Worm (Caenorhabditis elegans) whole organism, late embryonic: ENCODE results near the gene clec-161.

Experiments used
- Y22D7AL.16 ChIP-seq: sonication (generic microtip); optimal IDR thresholded peaks from 2 replicates; lab custom pipeline; 2016; ENCODE audit warnings: missing genetic modification characterization, missing compliant biosample characterization
- ahr-1 ChIP-seq: sonication (generic microtip); optimal IDR thresholded peaks from 2 replicates; lab custom pipeline; 2016; ENCODE audit warnings: missing genetic modification characterization, missing compliant biosample characterization
- ama-1 ChIP-seq: fragments of 150-350 bp; optimal IDR thresholded peaks from 2 replicates; lab custom pipeline; 2014
- ceh-24 ChIP-seq: sonication (generic microtip); optimal IDR thresholded peaks from 2 replicates; lab custom pipeline; 2016; ENCODE audit warnings: mild to moderate bottlenecking, missing genetic modification characterization, missing compliant biosample characterization
- ceh-9 ChIP-seq: sonication (generic microtip); optimal IDR thresholded peaks from 2 replicates; lab custom pipeline; 2016; ENCODE audit warnings: mild to moderate bottlenecking, missing genetic modification characterization, inconsistent platforms, missing compliant biosample characterization
- che-1 ChIP-seq: sonication (generic microtip); optimal IDR thresholded peaks from 2 replicates; lab custom pipeline; 2016; ENCODE audit warnings: mild to moderate bottlenecking, missing genetic modification characterization, missing compliant biosample characterization
- ets-4 ChIP-seq: sonication (generic microtip); optimal IDR thresholded peaks from 2 replicates; lab custom pipeline; 2016; ENCODE audit warnings: missing genetic modification characterization, missing compliant biosample characterization
- lin-11 ChIP-seq: fragments of 200-800 bp; sonication (Bioruptor generic); optimal IDR thresholded peaks from 2 replicates; lab custom pipeline; 2018; ENCODE audit warnings: mild to moderate bottlenecking, missing genetic modification characterization, missing compliant biosample characterization
- nhr-11 ChIP-seq: fragments of 150-350 bp; optimal IDR thresholded peaks from 2 replicates; lab custom pipeline; 2014; ENCODE audit warnings: missing biosample characterization, missing genetic modification characterization
- npax-4 ChIP-seq: sonication (generic microtip); optimal IDR thresholded peaks from 2 replicates; lab custom pipeline; 2016; ENCODE audit warnings: missing genetic modification characterization, missing compliant biosample characterization
- pag-3 ChIP-seq: sonication (generic microtip); optimal IDR thresholded peaks from 2 replicates; lab custom pipeline; 2016; ENCODE audit warnings: missing compliant biosample characterization, missing genetic modification characterization, borderline replicate concordance
- pax-1 ChIP-seq: fragments of 150-350 bp; optimal IDR thresholded peaks from 2 replicates; lab custom pipeline; 2014; ENCODE audit warnings: missing biosample characterization, missing genetic modification characterization
- rnt-1 ChIP-seq: sonication (generic microtip); optimal IDR thresholded peaks from 2 replicates; lab custom pipeline; 2016; ENCODE audit warnings: missing genetic modification characterization, missing compliant biosample characterization

DNA sequence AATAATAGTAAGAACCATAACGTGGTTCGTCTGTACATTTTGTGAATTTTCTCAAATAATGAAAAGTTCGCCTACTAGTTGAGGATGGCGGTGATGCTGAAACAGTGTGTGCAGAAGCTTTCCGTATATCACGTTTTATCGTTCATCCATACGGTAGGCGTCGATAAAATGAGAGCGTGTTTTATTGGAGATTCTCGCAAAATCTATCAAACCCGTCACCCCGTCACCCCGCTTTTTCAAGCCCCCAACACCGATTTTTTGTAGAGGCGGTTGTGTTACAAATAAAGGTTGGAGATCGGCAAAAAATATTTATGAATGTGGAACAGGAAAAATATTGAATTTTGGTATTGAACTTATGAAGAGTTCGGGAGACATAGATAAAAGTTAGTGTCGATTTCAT lies at the start of gene clec-161:
- TF ChIP-seq ahr-1 (tag; lab: Kevin White, UChicago), result no peak
- TF ChIP-seq che-1 (tag; lab: Kevin White, UChicago), result no peak
- TF ChIP-seq nhr-11 (tag; lab: Kevin White, UChicago), result no peak
- no peak for TF ChIP-seq ets-4 (tag; lab: Kevin White, UChicago)
- TF ChIP-seq pag-3 (tag; lab: Kevin White, UChicago), result no peak
- TF ChIP-seq ceh-9 (tag; lab: Kevin White, UChicago), result no peak
- TF ChIP-seq rnt-1 (tag; lab: Kevin White, UChicago), result no peak
- TF ChIP-seq pax-1 (tag; lab: Kevin White, UChicago), result no peak
- no peak for TF ChIP-seq ceh-24
- no peak for TF ChIP-seq npax-4
- no peak for TF ChIP-seq Y22D7AL.16 (tag; lab: Kevin White, UChicago)
- TF ChIP-seq ama-1 (lab: Kevin White, UChicago), result no peak
- no peak for TF ChIP-seq lin-11 (tag; lab: Kevin White, UChicago)
